Fruit fly (Drosophila melanogaster) whole organism, prepupa: Measurements from ENCODE around the gene fog.

ENCODE experiments used
- Gug ChIP-seq: fragments of 200-800 bp; sonication (Bioruptor generic); IDR thresholded peaks from 2 replicates; pipeline ENCODE4 v1.3.6; 2022; ENCODE audit warnings: missing biosample characterization, missing genetic modification characterization
- esn ChIP-seq: fragments of 200-800 bp; sonication (Bioruptor generic); optimal IDR thresholded peaks from 2 replicates; lab custom pipeline; 2016; ENCODE audit warnings: missing biosample characterization, mild to moderate bottlenecking, missing genetic modification characterization, moderate library complexity

DNA sequence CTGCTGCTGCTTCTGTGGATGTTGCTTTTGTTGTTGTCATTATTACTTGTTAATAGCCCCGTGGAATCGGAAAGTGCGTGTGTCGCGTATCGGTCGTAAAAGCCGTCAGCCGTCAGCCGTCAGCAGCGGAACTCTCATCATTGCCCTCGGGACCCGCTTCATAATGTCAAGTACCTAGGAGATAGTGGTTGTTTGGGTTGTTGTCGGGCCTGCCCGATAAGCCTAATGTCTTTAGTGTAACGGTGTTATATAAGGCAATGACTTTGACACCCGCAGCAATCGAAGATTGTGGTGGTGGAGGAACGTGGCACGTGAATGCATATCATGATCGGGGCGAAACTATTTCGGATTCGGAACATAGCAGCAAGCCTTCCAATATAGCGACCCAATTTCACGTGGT is 24.5 kb downstream of the fog start:
- TF ChIP-seq Gug = no peak
- TF ChIP-seq esn (GFP tag; lab: Kevin White, UChicago) = no peak
